Fruit fly (Drosophila melanogaster) whole organism, wandering third instar larva: ENCODE results near the gene CG33710.
A peak's percentile ranks its signal among the peaks of the same experiment; 100 is the strongest.

Source experiments
- Abd-B ChIP-seq: fragments of >200 bp; optimal IDR thresholded peaks from 2 replicates; lab custom pipeline; 2017; ENCODE audit warnings: missing biosample characterization, missing genetic modification characterization
- CG32264 ChIP-seq: fragments of 200-800 bp; sonication (Bioruptor generic); optimal IDR thresholded peaks from 2 replicates; lab custom pipeline; 2016; ENCODE audit warnings: missing biosample characterization, missing genetic modification characterization
- CG9705 ChIP-seq: fragments of 200-800 bp; sonication (Bioruptor generic); optimal IDR thresholded peaks from 2 replicates; lab custom pipeline; 2018; ENCODE audit warnings: missing biosample characterization, mild to moderate bottlenecking, missing genetic modification characterization
- CrebA ChIP-seq: fragments of 200-800 bp; sonication (Bioruptor generic); optimal IDR thresholded peaks from 2 replicates; lab custom pipeline; 2016; ENCODE audit warnings: missing biosample characterization, mild to moderate bottlenecking, missing genetic modification characterization, borderline replicate concordance
- Dfd ChIP-seq: fragments of >200 bp; optimal IDR thresholded peaks from 2 replicates; lab custom pipeline; 2017; ENCODE audit warnings: missing biosample characterization, missing genetic modification characterization
- Dif ChIP-seq: fragments of 200-275, 200-300 bp; sonication (Bioruptor generic); optimal IDR thresholded peaks from 2 replicates; lab custom pipeline; 2018; ENCODE audit warnings: missing biosample characterization, missing genetic modification characterization; ENCODE audit not compliant: partially characterized antibody
- GATAd ChIP-seq: sonication (Bioruptor generic); optimal IDR thresholded peaks from 2 replicates; lab custom pipeline; 2016; ENCODE audit warnings: missing biosample characterization, missing genetic modification characterization
- HLH106 ChIP-seq: fragments of 200-800 bp; optimal IDR thresholded peaks from 3 replicates; lab custom pipeline; 2019; ENCODE audit warnings: missing biosample characterization, mild to moderate bottlenecking, missing genetic modification characterization, moderate library complexity
- Hnf4 ChIP-seq: fragments of 200-800 bp; sonication (Bioruptor generic); optimal IDR thresholded peaks from 2 replicates; lab custom pipeline; 2016; ENCODE audit warnings: missing biosample characterization, mild to moderate bottlenecking, missing genetic modification characterization
- Hr78 ChIP-seq: fragments of >200 bp; optimal IDR thresholded peaks from 2 replicates; lab custom pipeline; 2017; ENCODE audit warnings: missing biosample characterization, missing genetic modification characterization
- Hr83 ChIP-seq: fragments of 200-300 bp; sonication (Bioruptor generic); optimal IDR thresholded peaks from 2 replicates; lab custom pipeline; 2016; ENCODE audit warnings: missing biosample characterization, mild to moderate bottlenecking, missing genetic modification characterization, moderate library complexity; ENCODE audit not compliant: poor library complexity, severe bottlenecking
- Jra ChIP-seq: sonication (Bioruptor generic); optimal IDR thresholded peaks from 2 replicates; lab custom pipeline; 2016; ENCODE audit warnings: missing biosample characterization, missing genetic modification characterization
- Mio ChIP-seq: sonication (Bioruptor generic); optimal IDR thresholded peaks from 2 replicates; lab custom pipeline; 2016; ENCODE audit warnings: missing biosample characterization, missing genetic modification characterization
- Myc ChIP-seq: fragments of >200 bp; optimal IDR thresholded peaks from 2 replicates; lab custom pipeline; 2017
- N ChIP-seq: fragments of >200 bp; optimal IDR thresholded peaks from 2 replicates; lab custom pipeline; 2018; ENCODE audit warnings: missing biosample characterization, missing external identifiers, missing genetic modification characterization
- OdsH ChIP-seq: fragments of 200-800 bp; sonication (Bioruptor generic); optimal IDR thresholded peaks from 2 replicates; lab custom pipeline; 2016; ENCODE audit warnings: missing biosample characterization, mild to moderate bottlenecking, missing genetic modification characterization
- Rel ChIP-seq, 2 experiments: fragments of 200-800 bp; sonication (Bioruptor generic) in 1 of 2; optimal IDR thresholded peaks; 2 replicates in 1 of 2; 3 replicates in 1 of 2; lab custom pipeline; 2016 to 2019; ENCODE audit warnings: mild to moderate bottlenecking in 2 of 2, missing biosample characterization in 2 of 2, missing genetic modification characterization in 2 of 2, moderate library complexity in 1 of 2
- Sp1 ChIP-seq: fragments of 200-800 bp; sonication (Bioruptor generic); optimal IDR thresholded peaks from 3 replicates; lab custom pipeline; 2019; ENCODE audit warnings: missing biosample characterization, mild to moderate bottlenecking, missing genetic modification characterization, moderate library complexity
- Vsx2 ChIP-seq: fragments of 200-300, 225-300 bp; sonication (Bioruptor generic); optimal IDR thresholded peaks from 2 replicates; lab custom pipeline; 2018; ENCODE audit warnings: missing biosample characterization, missing genetic modification characterization; ENCODE audit not compliant: partially characterized antibody
- br ChIP-seq: fragments of 200-800 bp; sonication (Bioruptor generic); optimal IDR thresholded peaks from 2 replicates; lab custom pipeline; 2016; ENCODE audit warnings: missing biosample characterization, missing genetic modification characterization
- brk ChIP-seq: fragments of 200-800 bp; sonication (Bioruptor generic); optimal IDR thresholded peaks from 2 replicates; lab custom pipeline; 2016; ENCODE audit warnings: missing biosample characterization, mild to moderate bottlenecking, missing genetic modification characterization
- dl ChIP-seq, 2 experiments: fragments of 175-275, 200-275 bp in 1 of 2; fragments of 200-275 bp in 1 of 2; sonication (Bioruptor generic); optimal IDR thresholded peaks; lab custom pipeline; 2018; ENCODE audit warnings: mild to moderate bottlenecking in 2 of 2, missing biosample characterization in 2 of 2, missing genetic modification characterization in 2 of 2, moderate library complexity in 2 of 2; ENCODE audit not compliant: partially characterized antibody in 2 of 2, insufficient read depth in 1 of 2
- dmrt93B ChIP-seq: fragments of 200-800 bp; sonication (Bioruptor generic); optimal IDR thresholded peaks from 2 replicates; lab custom pipeline; 2018; ENCODE audit warnings: missing biosample characterization, mild to moderate bottlenecking, missing genetic modification characterization
- dsf ChIP-seq: sonication (Bioruptor generic); optimal IDR thresholded peaks from 2 replicates; lab custom pipeline; 2016; ENCODE audit warnings: missing biosample characterization, missing genetic modification characterization, borderline replicate concordance
- ey ChIP-seq: fragments of 200-800 bp; sonication (Bioruptor generic); optimal IDR thresholded peaks from 2 replicates; lab custom pipeline; 2016; ENCODE audit warnings: missing biosample characterization, missing genetic modification characterization
- foxo ChIP-seq, 2 experiments: fragments of 200-800 bp; sonication (Bioruptor generic); optimal IDR thresholded peaks; 2 replicates in 1 of 2; 3 replicates in 1 of 2; lab custom pipeline; 2016 to 2017; ENCODE audit warnings: missing biosample characterization in 2 of 2, missing genetic modification characterization in 2 of 2
- fru ChIP-seq: fragments of 200-800 bp; sonication (Bioruptor generic); optimal IDR thresholded peaks from 3 replicates; lab custom pipeline; 2016; ENCODE audit warnings: missing biosample characterization, mild to moderate bottlenecking, missing genetic modification characterization
- h ChIP-seq: fragments of 200-800 bp; sonication (Bioruptor generic); optimal IDR thresholded peaks from 3 replicates; lab custom pipeline; 2016; ENCODE audit warnings: missing biosample characterization, mild to moderate bottlenecking, missing genetic modification characterization
- jim ChIP-seq: fragments of 175-275, 200-325 bp; sonication (Bioruptor generic); optimal IDR thresholded peaks from 2 replicates; lab custom pipeline; 2016; ENCODE audit warnings: missing biosample characterization, mild to moderate bottlenecking, missing genetic modification characterization
- lola ChIP-seq: fragments of >200 bp; optimal IDR thresholded peaks from 2 replicates; lab custom pipeline; 2017; ENCODE audit warnings: missing biosample characterization, missing genetic modification characterization
- pan ChIP-seq: fragments of >200 bp; optimal IDR thresholded peaks from 2 replicates; lab custom pipeline; 2017
- psq ChIP-seq: fragments of 200-800 bp; sonication (Bioruptor generic); optimal IDR thresholded peaks from 3 replicates; lab custom pipeline; 2017; ENCODE audit warnings: missing biosample characterization, mild to moderate bottlenecking, missing genetic modification characterization, moderate library complexity
- rgr ChIP-seq: fragments of 200-800 bp; sonication (Bioruptor generic); optimal IDR thresholded peaks from 3 replicates; lab custom pipeline; 2016; ENCODE audit warnings: missing biosample characterization, mild to moderate bottlenecking, missing genetic modification characterization
- sage ChIP-seq: fragments of 200-800 bp; sonication (Bioruptor generic); optimal IDR thresholded peaks from 2 replicates; lab custom pipeline; 2016; ENCODE audit warnings: missing biosample characterization, mild to moderate bottlenecking, missing genetic modification characterization
- sv ChIP-seq: fragments of 200-800 bp; sonication (Bioruptor generic); optimal IDR thresholded peaks from 3 replicates; lab custom pipeline; 2016; ENCODE audit warnings: missing biosample characterization, missing genetic modification characterization
- tai ChIP-seq: sonication (Bioruptor generic); optimal IDR thresholded peaks from 2 replicates; lab custom pipeline; 2016; ENCODE audit warnings: missing biosample characterization, missing genetic modification characterization
- usp ChIP-seq: fragments of >200 bp; optimal IDR thresholded peaks from 2 replicates; lab custom pipeline; 2017; ENCODE audit warnings: missing biosample characterization, missing genetic modification characterization
- woc ChIP-seq: sonication (Bioruptor generic); optimal IDR thresholded peaks from 2 replicates; lab custom pipeline; 2016; ENCODE audit warnings: missing biosample characterization, mild to moderate bottlenecking, missing genetic modification characterization

The CG33710 gene

DNA sequence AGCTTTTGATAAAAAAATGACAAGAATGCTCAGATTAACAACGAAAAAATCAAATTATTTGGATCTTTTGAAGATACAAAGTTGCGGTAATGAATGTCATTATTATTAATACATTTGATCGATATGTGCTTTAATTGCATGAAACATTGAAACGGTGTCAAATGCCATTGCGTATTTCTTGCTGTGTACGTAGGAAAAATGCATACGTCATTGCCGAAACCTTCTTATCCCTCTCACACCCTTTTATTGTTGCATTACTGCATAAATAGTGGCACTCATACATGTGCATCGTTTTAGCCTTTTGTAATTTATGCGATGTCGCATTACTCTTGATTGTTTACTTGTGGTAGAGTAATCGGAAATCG lies 44.9 kb downstream of the CG33710 start:
- TF ChIP-seq Hnf4 (GFP tag; lab: Kevin White, UChicago) (no peak), psq (GFP tag; lab: Kevin White, UChicago) (no peak), rgr (GFP tag; lab: Kevin White, UChicago) (no peak), dsf (no peak), dmrt93B (no peak), GATAd (GFP tag; lab: Kevin White, UChicago) (no peak), Mio (GFP tag; lab: Kevin White, UChicago) (no peak), CrebA (GFP tag; lab: Kevin White, UChicago) (no peak), pan (no peak), Dfd (GFP tag; lab: Kevin White, UChicago) (no peak), fru (GFP tag; lab: Kevin White, UChicago) (no peak), br (GFP tag; lab: Kevin White, UChicago) (no peak), dl (GFP tag; optimal IDR thresholded peaks at IDR 0.05; lab: Kevin White, UChicago; ENCODE audit: insufficient read depth in 1 of 2, partially characterized antibody in 2 of 2) (no peak), Vsx2 (GFP tag; lab: Kevin White, UChicago) (no peak), sage (GFP tag; lab: Kevin White, UChicago) (no peak), HLH106 (tag; lab: Kevin White, UChicago) (no peak)
- TF ChIP-seq, all 38 proteins: peak for 0

DNA sequence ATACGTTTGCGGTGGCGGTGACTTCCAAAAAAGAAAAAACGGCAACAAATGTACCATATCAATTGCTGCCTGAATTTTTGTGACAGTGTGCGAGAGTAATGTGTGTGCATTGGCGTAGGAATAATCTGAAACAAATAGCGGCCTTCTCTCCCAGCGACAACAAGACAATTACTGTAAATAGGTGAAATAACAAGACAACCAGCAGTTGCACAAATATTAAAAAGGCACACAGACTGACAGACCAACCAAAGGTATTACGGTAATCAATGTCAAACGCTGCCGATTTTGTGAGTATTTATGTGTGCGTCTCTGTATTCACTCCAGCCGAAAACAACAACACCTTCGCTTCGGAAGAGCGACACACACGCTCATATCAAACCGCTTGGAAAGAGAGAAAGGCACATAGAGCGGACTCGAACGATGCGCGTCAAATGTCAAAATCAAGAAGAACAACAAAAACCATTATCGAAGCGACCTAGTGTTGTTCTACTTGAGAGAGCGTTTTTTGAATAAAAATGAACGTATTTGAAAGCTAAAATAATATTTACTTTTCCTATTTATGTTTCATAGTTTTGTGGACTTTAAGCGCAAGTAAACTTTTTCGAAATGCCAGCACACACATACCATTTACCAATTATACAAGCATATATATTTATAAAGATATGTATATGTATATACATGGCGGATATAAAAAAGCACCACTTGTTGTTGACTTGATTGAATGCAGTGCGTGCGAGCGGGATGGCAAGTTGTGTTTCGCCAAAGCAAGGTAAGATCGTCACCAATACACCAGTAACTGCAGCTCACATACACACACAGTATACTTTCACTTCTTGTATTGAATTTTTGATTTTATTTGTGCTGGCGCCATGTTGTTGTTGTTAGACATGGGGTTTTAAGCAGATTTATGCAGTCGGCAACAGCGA lies 45.5 kb downstream of the CG33710 start:
- TF ChIP-seq tai (no peak), fru (GFP tag; lab: Kevin White, UChicago) (peak; percentile 10), CG9705 (no peak), Vsx2 (GFP tag; lab: Kevin White, UChicago) (no peak), Jra (GFP tag; lab: Kevin White, UChicago) (no peak), N (GFP tag; lab: Kevin White, UChicago) (no peak), brk (no peak), CG32264 (GFP tag; lab: Kevin White, UChicago) (no peak), sv (GFP tag; lab: Kevin White, UChicago) (no peak), HLH106 (tag; lab: Kevin White, UChicago) (peak; percentile 34), pan (no peak), Myc (lab: Kevin White, UChicago) (no peak), Dif (GFP tag; lab: Kevin White, UChicago) (peak; percentile 4), rgr (GFP tag; lab: Kevin White, UChicago) (peak; percentile 41), woc (GFP tag; lab: Kevin White, UChicago) (no peak), ey (GFP tag; lab: Kevin White, UChicago) (no peak), CrebA (GFP tag; lab: Kevin White, UChicago) (no peak), Hr78 (GFP tag; lab: Kevin White, UChicago) (no peak), OdsH (GFP tag; lab: Kevin White, UChicago) (peak; percentile 53), lola (GFP tag; lab: Kevin White, UChicago) (no peak), usp (GFP tag; lab: Kevin White, UChicago) (no peak), Mio (GFP tag; lab: Kevin White, UChicago) (no peak), Sp1 (peak; percentile 22), Hr83 (GFP tag; lab: Kevin White, UChicago) (peak; percentile 64), Rel (GFP tag; optimal IDR thresholded peaks at IDR 0.05; lab: Kevin White, UChicago) (peak; percentile 44), Rel (tag; optimal IDR thresholded peaks at IDR 0.05; lab: Kevin White, UChicago) (peak; percentile 84), sage (GFP tag; lab: Kevin White, UChicago) (no peak), foxo (GFP tag; optimal IDR thresholded peaks at IDR 0.05; lab: Kevin White, UChicago) (peak in 1 of 2 experiments; percentile 19), GATAd (GFP tag; lab: Kevin White, UChicago) (no peak), psq (GFP tag; lab: Kevin White, UChicago) (peak; percentile 14), h (GFP tag; lab: Kevin White, UChicago) (peak; percentile 64), Hnf4 (GFP tag; lab: Kevin White, UChicago) (peak; percentile 25), Dfd (GFP tag; lab: Kevin White, UChicago) (no peak), dsf (no peak), br (GFP tag; lab: Kevin White, UChicago) (peak; percentile 33), Abd-B (GFP tag; lab: Kevin White, UChicago) (no peak), dl (GFP tag; optimal IDR thresholded peaks at IDR 0.05; lab: Kevin White, UChicago; ENCODE audit: insufficient read depth in 1 of 2, partially characterized antibody in 2 of 2) (peak in 1 of 2 experiments; percentile 55), jim (GFP tag; lab: Kevin White, UChicago) (no peak), dmrt93B (no peak)
- TF ChIP-seq, all 38 proteins: peak for 14
